Fruit fly (Drosophila melanogaster) whole organism, wandering third instar larva: ENCODE data around the gene CG13896.

Experiments
- GATAd ChIP-seq: sonication (Bioruptor generic); optimal IDR thresholded peaks from 2 replicates; lab custom pipeline; 2016; ENCODE audit warnings: missing biosample characterization, missing genetic modification characterization
- OdsH ChIP-seq: fragments of 200-800 bp; sonication (Bioruptor generic); optimal IDR thresholded peaks from 2 replicates; lab custom pipeline; 2016; ENCODE audit warnings: missing biosample characterization, mild to moderate bottlenecking, missing genetic modification characterization
- fru ChIP-seq: fragments of 200-800 bp; sonication (Bioruptor generic); optimal IDR thresholded peaks from 3 replicates; lab custom pipeline; 2016; ENCODE audit warnings: missing biosample characterization, mild to moderate bottlenecking, missing genetic modification characterization

DNA sequence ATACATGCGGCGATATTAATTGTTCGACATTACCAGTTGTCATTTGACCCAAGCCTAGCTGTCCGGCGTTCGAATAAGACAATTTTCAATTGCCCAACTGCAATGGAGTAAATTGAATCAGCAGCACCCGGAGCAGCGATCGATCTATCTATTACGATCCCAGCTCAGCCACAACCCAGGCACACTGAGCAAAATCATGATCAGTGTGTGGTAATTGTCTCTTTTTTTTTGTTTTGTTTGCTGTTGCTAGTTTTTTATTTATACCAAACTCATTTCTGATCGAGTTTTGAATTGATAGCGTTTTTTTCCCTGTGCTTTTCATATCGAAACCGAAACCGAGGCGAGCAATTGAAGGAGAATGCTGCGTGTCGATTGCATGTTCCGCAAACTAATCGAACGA is 10.2 kb upstream of the CG13896 start:
- TF ChIP-seq OdsH (GFP tag; lab: Kevin White, UChicago) (no peak), GATAd (no peak), fru (GFP tag; lab: Kevin White, UChicago) (no peak)
